Fruit fly (Drosophila melanogaster): ENCODE data around the gene Arp2.

- TF ChIP-seq CG8478 (optimal IDR thresholded peaks at IDR 0.05) (no peak), CTCF (optimal IDR thresholded peaks at IDR 0.05) (no peak)
These were observed 45.4 kb upstream of the Arp2 start, which contains the start of the genes CG9784 and Nup153 for dm6 chrX:16598978-16599664.
